Worm (Caenorhabditis elegans) whole organism, L2 larva: ENCODE measurements around the gene T23F11.6.

ENCODE experiments used
- C34F6.9 ChIP-seq: fragments of 150-350 bp; optimal IDR thresholded peaks from 2 replicates; lab custom pipeline; 2014; ENCODE audit warnings: missing biosample characterization, missing genetic modification characterization
- F13H6.1 ChIP-seq: sonication (generic microtip); optimal IDR thresholded peaks from 2 replicates; lab custom pipeline; 2016; ENCODE audit warnings: missing genetic modification characterization, missing compliant biosample characterization
- R02D3.7 ChIP-seq: fragments of 150-350 bp; optimal IDR thresholded peaks from 2 replicates; lab custom pipeline; 2014; ENCODE audit warnings: missing biosample characterization, missing genetic modification characterization
- Y55F3AM.14 ChIP-seq: fragments of 200-800 bp; sonication (Bioruptor generic); optimal IDR thresholded peaks from 2 replicates; lab custom pipeline; 2018; ENCODE audit warnings: mild to moderate bottlenecking, missing genetic modification characterization, missing compliant biosample characterization
- alr-1 ChIP-seq: fragments of 150-350 bp; optimal IDR thresholded peaks from 2 replicates; lab custom pipeline; 2014; ENCODE audit warnings: missing biosample characterization, missing genetic modification characterization
- aly-2 ChIP-seq: fragments of 150-350 bp; optimal IDR thresholded peaks from 2 replicates; lab custom pipeline; 2014; ENCODE audit warnings: missing biosample characterization, missing genetic modification characterization
- ama-1 ChIP-seq: fragments of 150-350 bp; optimal IDR thresholded peaks from 2 replicates; lab custom pipeline; 2018; ENCODE audit warnings: inconsistent platforms
- blmp-1 ChIP-seq: sonication (generic microtip); optimal IDR thresholded peaks from 2 replicates; lab custom pipeline; 2017; ENCODE audit warnings: missing genetic modification characterization, mild to moderate bottlenecking, missing compliant biosample characterization, antibody characterized with exemption, moderate library complexity; ENCODE audit not compliant: insufficient read depth
- ceh-16 ChIP-seq: fragments of 150-350 bp; optimal IDR thresholded peaks from 2 replicates; lab custom pipeline; 2014; ENCODE audit warnings: missing biosample characterization, missing genetic modification characterization
- ceh-82 ChIP-seq: fragments of 150-350 bp; optimal IDR thresholded peaks from 2 replicates; lab custom pipeline; 2014; ENCODE audit warnings: missing biosample characterization, missing genetic modification characterization
- crh-2 ChIP-seq: sonication (generic microtip); optimal IDR thresholded peaks from 2 replicates; lab custom pipeline; 2017; ENCODE audit warnings: missing biosample characterization, missing genetic modification characterization
- egl-27 ChIP-seq: sonication (generic microtip); optimal IDR thresholded peaks from 3 replicates; lab custom pipeline; 2017; ENCODE audit warnings: missing biosample characterization, missing genetic modification reagents, missing genetic modification characterization
- elt-1 ChIP-seq: fragments of 150-350 bp; optimal IDR thresholded peaks from 2 replicates; lab custom pipeline; 2014; ENCODE audit warnings: missing biosample characterization, missing genetic modification characterization
- elt-3 ChIP-seq: sonication (generic microtip); optimal IDR thresholded peaks from 2 replicates; lab custom pipeline; 2017; ENCODE audit warnings: missing biosample characterization, missing genetic modification characterization
- fos-1 ChIP-seq: fragments of 150-350 bp; optimal IDR thresholded peaks from 2 replicates; lab custom pipeline; 2014; ENCODE audit warnings: missing biosample characterization, missing genetic modification characterization
- lin-11 ChIP-seq: fragments of 150-350 bp; sonication (generic microtip); optimal IDR thresholded peaks from 2 replicates; lab custom pipeline; 2014; ENCODE audit warnings: missing biosample characterization, missing genetic modification characterization, inconsistent platforms, mixed read lengths
- lsy-2 ChIP-seq, 2 experiments: fragments of 150-350 bp in 1 of 2; sonication (generic microtip) in 1 of 2; optimal IDR thresholded peaks; 2 replicates each; lab custom pipeline; 2014 to 2017; ENCODE audit warnings: missing biosample characterization in 2 of 2, missing genetic modification characterization in 2 of 2
- mbf-1 ChIP-seq: sonication (generic microtip); optimal IDR thresholded peaks from 2 replicates; lab custom pipeline; 2017; ENCODE audit warnings: missing biosample characterization, missing genetic modification characterization
- mdl-1 ChIP-seq, 2 experiments: fragments of 150-350 bp in 1 of 2; sonication (generic microtip) in 1 of 2; optimal IDR thresholded peaks; 2 replicates each; lab custom pipeline; 2017; ENCODE audit warnings: missing biosample characterization in 2 of 2, missing genetic modification characterization in 2 of 2
- nhr-10 ChIP-seq: sonication (generic microtip); optimal IDR thresholded peaks from 2 replicates; lab custom pipeline; 2017; ENCODE audit warnings: missing biosample characterization, missing genetic modification characterization
- nhr-11 ChIP-seq: fragments of 150-350 bp; optimal IDR thresholded peaks from 2 replicates; lab custom pipeline; 2014; ENCODE audit warnings: missing biosample characterization, missing genetic modification characterization
- nhr-12 ChIP-seq: fragments of 150-350 bp; optimal IDR thresholded peaks from 2 replicates; lab custom pipeline; 2014; ENCODE audit warnings: missing biosample characterization, missing genetic modification characterization
- nhr-129 ChIP-seq: fragments of 150-350 bp; optimal IDR thresholded peaks from 2 replicates; lab custom pipeline; 2014; ENCODE audit warnings: missing biosample characterization, missing genetic modification characterization
- nhr-21 ChIP-seq: fragments of 150-350 bp; optimal IDR thresholded peaks from 2 replicates; lab custom pipeline; 2014; ENCODE audit warnings: missing biosample characterization, missing genetic modification characterization
- nhr-23 ChIP-seq: fragments of 150-350 bp; optimal IDR thresholded peaks from 2 replicates; lab custom pipeline; 2014; ENCODE audit warnings: missing biosample characterization, missing genetic modification reagents, missing genetic modification characterization
- nhr-237 ChIP-seq: fragments of 150-350 bp; optimal IDR thresholded peaks from 2 replicates; lab custom pipeline; 2014; ENCODE audit warnings: missing biosample characterization, missing genetic modification characterization
- nhr-6 ChIP-seq: fragments of 150-350 bp; optimal IDR thresholded peaks from 2 replicates; lab custom pipeline; 2014; ENCODE audit warnings: missing biosample characterization, missing genetic modification characterization
- nhr-77 ChIP-seq: fragments of 150-350 bp; optimal IDR thresholded peaks from 2 replicates; lab custom pipeline; 2014; ENCODE audit warnings: missing biosample characterization, missing genetic modification characterization
- peb-1 ChIP-seq: fragments of 150-350 bp; optimal IDR thresholded peaks from 2 replicates; lab custom pipeline; 2014; ENCODE audit warnings: missing biosample characterization, missing genetic modification characterization
- skn-1 ChIP-seq: sonication (generic microtip); optimal IDR thresholded peaks from 2 replicates; lab custom pipeline; 2017; ENCODE audit warnings: missing biosample characterization, missing genetic modification characterization
- sma-9 ChIP-seq, 2 experiments: fragments of 150-350 bp in 1 of 2; sonication (generic microtip) in 1 of 2; optimal IDR thresholded peaks; 2 replicates each; lab custom pipeline; 2014 to 2016; ENCODE audit warnings: missing genetic modification characterization in 2 of 2, mild to moderate bottlenecking in 1 of 2, missing biosample characterization in 1 of 2, missing compliant biosample characterization in 1 of 2, missing genetic modification reagents in 1 of 2, moderate library complexity in 1 of 2
- snpc-4 ChIP-seq: fragments of 150-350 bp; optimal IDR thresholded peaks from 2 replicates; lab custom pipeline; 2014; ENCODE audit warnings: missing biosample characterization, missing genetic modification characterization
- unc-39 ChIP-seq: fragments of 150-350 bp; optimal IDR thresholded peaks from 2 replicates; lab custom pipeline; 2014; ENCODE audit warnings: missing biosample characterization, missing genetic modification characterization
- unc-55 ChIP-seq: fragments of 150-350 bp; sonication (generic microtip); optimal IDR thresholded peaks from 3 replicates; lab custom pipeline; 2014; ENCODE audit warnings: missing biosample characterization, missing genetic modification reagents, missing genetic modification characterization
- unc-62 ChIP-seq: fragments of 150-350 bp; optimal IDR thresholded peaks from 2 replicates; lab custom pipeline; 2014; ENCODE audit warnings: missing biosample characterization, missing genetic modification reagents, missing genetic modification characterization
- zag-1 ChIP-seq: fragments of 150-350 bp; optimal IDR thresholded peaks from 2 replicates; lab custom pipeline; 2014; ENCODE audit warnings: missing biosample characterization, missing genetic modification characterization
- ztf-1 ChIP-seq: fragments of 200-800 bp; sonication (Bioruptor generic); conservative IDR thresholded peaks from 2 replicates; pipeline ENCODE4 v1.3.6; 2022; ENCODE audit warnings: missing genetic modification characterization, missing compliant biosample characterization
- ztf-4 ChIP-seq: fragments of 150-350 bp; optimal IDR thresholded peaks from 2 replicates; lab custom pipeline; 2014; ENCODE audit warnings: missing biosample characterization, missing genetic modification characterization

The T23F11.6 gene

DNA sequence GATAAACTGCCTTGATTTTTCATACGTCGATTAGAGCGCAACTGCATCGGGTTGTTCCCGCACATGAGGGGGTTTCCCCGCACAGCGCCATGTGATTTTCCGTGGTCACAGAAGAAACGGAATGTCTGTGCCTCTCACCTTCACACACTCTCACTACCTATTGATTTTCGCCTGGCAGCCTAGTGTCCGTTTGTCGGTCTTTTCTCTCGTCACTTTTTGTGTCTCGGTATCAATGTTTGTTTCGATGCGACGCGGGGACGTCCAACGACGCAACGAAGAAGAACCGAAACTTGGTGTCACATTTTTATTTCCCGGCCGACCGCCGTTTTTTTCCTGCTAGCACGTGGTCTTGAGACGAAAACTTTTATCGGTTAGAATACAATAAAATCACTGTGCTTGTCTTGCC, 1.6 kb upstream of the T23F11.6 start (continued):
- TF ChIP-seq ama-1 (lab: Kevin White, UChicago) (no peak), ztf-1 (GFP tag; lab: Robert Waterston, UW) (no peak), nhr-237 (no peak), unc-62 (GFP tag; lab: Kevin White, UChicago) (no peak), lsy-2 (tag; optimal IDR thresholded peaks at IDR 0.05; lab: Kevin White, UChicago) (peak; percentile 41 to 93), F13H6.1 (peak; percentile 98), elt-3 (tag; lab: Kevin White, UChicago) (no peak), aly-2 (tag; lab: Kevin White, UChicago) (no peak), nhr-10 (tag; lab: Kevin White, UChicago) (peak; percentile 7), snpc-4 (tag; lab: Kevin White, UChicago) (peak; percentile 55), zag-1 (peak; percentile 86), egl-27 (peak; percentile 94), ceh-16 (tag; lab: Kevin White, UChicago) (no peak), nhr-6 (tag; lab: Kevin White, UChicago) (peak; percentile 88), ztf-4 (tag; lab: Kevin White, UChicago) (peak; percentile 54), fos-1 (tag; lab: Kevin White, UChicago) (peak; percentile 98), unc-55 (GFP tag; lab: Kevin White, UChicago) (peak; percentile 89), crh-2 (tag; lab: Kevin White, UChicago) (peak; percentile 92), skn-1 (tag; lab: Kevin White, UChicago) (peak; percentile 65), nhr-12 (peak; percentile 13), nhr-77 (tag; lab: Kevin White, UChicago) (no peak), nhr-129 (tag; lab: Kevin White, UChicago) (peak; percentile 97), mdl-1 (tag; optimal IDR thresholded peaks at IDR 0.05; lab: Kevin White, UChicago) (peak; percentile 99)

- TF ChIP-seq alr-1 (tag; lab: Kevin White, UChicago) (no peak), nhr-6 (tag; lab: Kevin White, UChicago) (no peak), nhr-77 (tag; lab: Kevin White, UChicago) (no peak), sma-9 (GFP tag; optimal IDR thresholded peaks at IDR 0.05; lab: Kevin White, UChicago) (no peak), sma-9 (tag; optimal IDR thresholded peaks at IDR 0.05; lab: Kevin White, UChicago) (no peak), nhr-10 (tag; lab: Kevin White, UChicago) (no peak), peb-1 (no peak), F13H6.1 (no peak), mbf-1 (no peak), ceh-82 (tag; lab: Kevin White, UChicago) (no peak), lin-11 (no peak), R02D3.7 (tag; lab: Kevin White, UChicago) (no peak), lsy-2 (tag; optimal IDR thresholded peaks at IDR 0.05; lab: Kevin White, UChicago) (no peak), unc-62 (GFP tag; lab: Kevin White, UChicago) (no peak), Y55F3AM.14 (no peak), blmp-1 (tag; lab: Kevin White, UChicago) (no peak)
These were observed 381 bp downstream of the T23F11.6 start for ce11 chrIII:4647341-4647740.

ce11 chrIII:4646246-4646645, 1.5 kb downstream of the T23F11.6 start, which contains the start of gene pqn-29:
Gene pqn-29, minus strand, starts transcription at chrIII:4646346.
- TF ChIP-seq egl-27, result no peak
- TF ChIP-seq elt-3 (tag; lab: Kevin White, UChicago), result no peak
- TF ChIP-seq sma-9 (GFP tag; optimal IDR thresholded peaks at IDR 0.05; lab: Kevin White, UChicago), result no peak
- no peak for TF ChIP-seq sma-9 (tag; optimal IDR thresholded peaks at IDR 0.05; lab: Kevin White, UChicago)
- TF ChIP-seq unc-62 (GFP tag; lab: Kevin White, UChicago), result no peak
- no peak for TF ChIP-seq nhr-10 (tag; lab: Kevin White, UChicago)
- TF ChIP-seq ceh-16 (tag; lab: Kevin White, UChicago), result no peak
- TF ChIP-seq ama-1 (lab: Kevin White, UChicago), result no peak
- TF ChIP-seq unc-39 (tag; lab: Kevin White, UChicago), result no peak
- TF ChIP-seq, all 48 proteins: peak for 0

ce11 chrIII:4643262-4643661, 4.5 kb downstream of the T23F11.6 start, which contains the start of gene pfas-1:
Gene pfas-1, minus strand, starts transcription at chrIII:4643310.
- TF ChIP-seq ztf-4 (tag; lab: Kevin White, UChicago) (no peak), fos-1 (tag; lab: Kevin White, UChicago) (peak; percentile 77)
- TF ChIP-seq, all 48 proteins: peak for 1

- TF ChIP-seq elt-1 (tag; lab: Kevin White, UChicago) (no peak), ztf-4 (tag; lab: Kevin White, UChicago) (no peak), nhr-11 (tag; lab: Kevin White, UChicago) (no peak), crh-2 (tag; lab: Kevin White, UChicago) (no peak), mbf-1 (no peak), nhr-21 (tag; lab: Kevin White, UChicago) (no peak), ztf-1 (GFP tag; lab: Robert Waterston, UW) (no peak), mdl-1 (tag; optimal IDR thresholded peaks at IDR 0.05; lab: Kevin White, UChicago) (no peak), zag-1 (no peak), R02D3.7 (tag; lab: Kevin White, UChicago) (no peak), C34F6.9 (tag; lab: Kevin White, UChicago) (no peak), nhr-12 (no peak), unc-55 (GFP tag; lab: Kevin White, UChicago) (no peak), nhr-23 (tag; lab: Kevin White, UChicago) (no peak), Y55F3AM.14 (no peak)
These were observed 12.8 kb downstream of the T23F11.6 start, which contains the start of gene clec-153 for ce11 chrIII:4634947-4635346. Gene clec-153, plus strand, starts transcription at chrIII:4635247.
